Fruit fly (Drosophila melanogaster): ENCODE data around the gene mts.

DNA sequence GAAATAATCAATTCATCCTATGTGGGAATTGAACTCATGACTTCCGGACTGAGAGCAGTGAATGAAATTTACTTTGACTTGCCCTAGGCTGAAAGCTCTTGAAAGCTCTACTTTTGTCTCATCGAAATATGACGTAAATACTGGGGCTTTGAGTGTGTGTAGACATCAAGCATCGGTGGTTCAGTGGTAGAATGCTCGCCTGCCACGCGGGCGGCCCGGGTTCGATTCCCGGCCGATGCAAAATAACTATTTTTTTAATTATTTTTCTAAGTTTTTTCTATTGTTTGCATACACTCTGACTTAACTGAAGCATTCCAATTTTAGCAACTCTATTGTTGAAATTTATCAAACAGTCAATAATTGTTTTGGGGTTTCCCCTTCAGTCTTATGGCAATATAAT, 45.2 kb downstream of the mts start:
- no peak for TF ChIP-seq CG8478 (optimal IDR thresholded peaks at IDR 0.05)
- TF ChIP-seq CTCF (optimal IDR thresholded peaks at IDR 0.05): no peak

Measured in S2 (cell line).